Fruit fly (Drosophila melanogaster): Measurements from ENCODE around the gene psidin.

The psidin gene

DNA sequence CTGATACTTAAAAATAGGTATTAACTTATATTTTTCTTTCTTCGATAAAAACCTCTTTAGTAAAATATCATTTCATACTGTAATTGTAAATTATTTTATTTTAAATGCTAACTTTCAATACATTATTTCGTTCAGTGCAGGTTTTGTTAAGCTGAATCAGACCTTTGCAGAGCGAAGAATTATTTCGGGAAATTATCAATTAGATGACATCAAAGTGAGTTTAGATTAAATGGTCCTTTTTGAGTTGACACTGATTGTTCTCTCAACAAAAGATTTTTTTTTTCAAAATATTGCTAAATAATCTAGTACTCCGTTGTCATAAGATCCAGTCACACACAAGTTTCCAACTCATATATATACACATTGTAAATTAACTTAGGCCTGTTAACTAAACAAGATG is 21.0 kb downstream of the psidin start, which contains the start of the genes CG33934 and Indy-2:
Gene CG33934, plus strand, starts transcription at position 301 of the 400 bp plus-strand sequence.
Gene Indy-2, plus strand, starts transcription at position 301 of the 400 bp plus-strand sequence.
- TF ChIP-seq rn (GFP tag; IDR thresholded peaks at IDR 0.05) (no peak), CG34367 (tag; optimal IDR thresholded peaks at IDR 0.05) (no peak), CG14655 (GFP tag; optimal IDR thresholded peaks at IDR 0.05) (no peak), CG4496 (GFP tag; IDR thresholded peaks at IDR 0.05) (no peak), D1 (tag; optimal IDR thresholded peaks at IDR 0.05) (no peak), fd96Ca (GFP tag; IDR thresholded peaks at IDR 0.05) (no peak), CG17806 (tag; optimal IDR thresholded peaks at IDR 0.05) (no peak), CG12605 (GFP tag; IDR thresholded peaks at IDR 0.05) (no peak), Pif1A (GFP tag; optimal IDR thresholded peaks at IDR 0.05) (no peak), CG10348 (GFP tag; IDR thresholded peaks at IDR 0.05) (no peak), CG9948 (tag; optimal IDR thresholded peaks at IDR 0.05) (no peak), CG13204 (GFP tag; optimal IDR thresholded peaks at IDR 0.05) (no peak), Snoo (tag; optimal IDR thresholded peaks at IDR 0.05) (no peak), Ets98B (GFP tag; IDR thresholded peaks at IDR 0.05) (no peak), Pif1B (GFP tag; optimal IDR thresholded peaks at IDR 0.05) (no peak), EcR (GFP tag; optimal IDR thresholded peaks at IDR 0.05) (no peak), CG15710 (tag; optimal IDR thresholded peaks at IDR 0.05) (no peak), gl (tag; optimal IDR thresholded peaks at IDR 0.05) (no peak), CG32121 (GFP tag; IDR thresholded peaks at IDR 0.05) (no peak), CG8159 (tag; optimal IDR thresholded peaks at IDR 0.05) (no peak)

dm6 chr3R:20055809-20056208 is 34.3 kb downstream of the psidin start, which contains the start of gene CG17193:
Gene CG17193 (minus strand): TSS chr3R:20056097.
- TF ChIP-seq CG9948 (tag; optimal IDR thresholded peaks at IDR 0.05) (no peak), CG15710 (tag; optimal IDR thresholded peaks at IDR 0.05) (no peak), CG14655 (GFP tag; optimal IDR thresholded peaks at IDR 0.05) (no peak), EcR (GFP tag; optimal IDR thresholded peaks at IDR 0.05) (no peak), D1 (tag; optimal IDR thresholded peaks at IDR 0.05) (no peak)

DNA sequence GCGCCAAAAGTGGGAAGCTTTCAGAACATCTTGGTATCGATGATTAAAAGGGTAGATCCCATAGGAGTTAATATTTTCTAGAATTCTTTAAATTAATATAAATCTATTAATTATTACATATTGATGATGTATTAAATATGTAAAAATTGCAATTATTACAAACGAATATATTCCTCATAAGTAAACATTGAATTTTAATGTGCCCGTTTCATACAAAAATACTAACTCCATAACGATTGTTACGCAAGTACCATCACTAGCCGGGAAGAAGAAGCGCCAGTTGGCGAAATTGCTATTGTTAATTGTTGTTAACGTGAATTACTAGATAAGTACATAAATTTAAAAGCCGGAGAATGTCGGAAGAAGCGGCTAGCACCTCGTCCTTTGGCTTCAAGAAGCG is 36.0 kb downstream of the psidin start, which contains the start of gene mdlc:
Gene mdlc, plus strand, starts transcription at position 248 of the 400 bp plus-strand sequence.
- TF ChIP-seq CG8159 (tag; optimal IDR thresholded peaks at IDR 0.05) = no peak
- no peak for TF ChIP-seq D1 (tag; optimal IDR thresholded peaks at IDR 0.05)
- TF ChIP-seq rn (GFP tag; IDR thresholded peaks at IDR 0.05) = no peak
- no peak for TF ChIP-seq CG14655 (GFP tag; optimal IDR thresholded peaks at IDR 0.05)
- TF ChIP-seq CG12605 (GFP tag; IDR thresholded peaks at IDR 0.05) = no peak
- no peak for TF ChIP-seq Ets98B (GFP tag; IDR thresholded peaks at IDR 0.05)
- TF ChIP-seq CG4496 (GFP tag; IDR thresholded peaks at IDR 0.05) = no peak
- TF ChIP-seq CG9948 (tag; optimal IDR thresholded peaks at IDR 0.05) = no peak
- no peak for TF ChIP-seq CG32121 (GFP tag; IDR thresholded peaks at IDR 0.05)
- no peak for TF ChIP-seq CG8301 (tag; optimal IDR thresholded peaks at IDR 0.05)
- TF ChIP-seq CG34367 (tag; optimal IDR thresholded peaks at IDR 0.05) = no peak
- TF ChIP-seq gl (tag; optimal IDR thresholded peaks at IDR 0.05) = no peak
- no peak for TF ChIP-seq fd96Ca (GFP tag; IDR thresholded peaks at IDR 0.05)
- TF ChIP-seq EcR (GFP tag; optimal IDR thresholded peaks at IDR 0.05) = no peak
- TF ChIP-seq CG15710 (tag; optimal IDR thresholded peaks at IDR 0.05) = no peak

DNA sequence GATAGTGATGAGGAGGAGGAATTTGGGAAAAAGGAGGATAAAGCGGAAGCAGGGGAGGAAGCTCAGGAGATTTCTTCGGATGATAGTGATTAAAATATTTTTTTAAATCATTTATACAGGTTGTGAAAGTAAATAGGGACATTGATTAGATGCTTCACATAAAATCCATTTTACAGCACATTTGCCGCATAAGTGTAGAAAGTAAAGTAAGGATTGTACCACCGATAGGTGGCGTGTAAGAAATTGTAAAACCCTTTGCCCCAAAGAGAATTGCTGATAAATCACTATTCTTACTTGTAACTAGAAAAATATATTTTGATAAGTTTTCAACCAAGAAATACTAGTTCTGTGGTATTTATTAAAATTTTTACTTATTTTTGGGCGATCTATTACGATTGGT is 37.5 kb downstream of the psidin start:
- TF ChIP-seq CG14655 (GFP tag; optimal IDR thresholded peaks at IDR 0.05) = no peak
- no peak for TF ChIP-seq CG32121 (GFP tag; IDR thresholded peaks at IDR 0.05)
- no peak for TF ChIP-seq CG17806 (tag; optimal IDR thresholded peaks at IDR 0.05)
- TF ChIP-seq D1 (tag; optimal IDR thresholded peaks at IDR 0.05) = no peak
- TF ChIP-seq Pif1B (GFP tag; optimal IDR thresholded peaks at IDR 0.05) = no peak
- no peak for TF ChIP-seq CG12605 (GFP tag; IDR thresholded peaks at IDR 0.05)
- TF ChIP-seq fd96Ca (GFP tag; IDR thresholded peaks at IDR 0.05) = no peak
- TF ChIP-seq CG4496 (GFP tag; IDR thresholded peaks at IDR 0.05) = no peak
- TF ChIP-seq CG10348 (GFP tag; IDR thresholded peaks at IDR 0.05) = no peak
- no peak for TF ChIP-seq CG15710 (tag; optimal IDR thresholded peaks at IDR 0.05)
- TF ChIP-seq EcR (GFP tag; optimal IDR thresholded peaks at IDR 0.05) = no peak
- no peak for TF ChIP-seq gl (tag; optimal IDR thresholded peaks at IDR 0.05)
- TF ChIP-seq Pif1A (GFP tag; optimal IDR thresholded peaks at IDR 0.05) = no peak
- no peak for TF ChIP-seq rn (GFP tag; IDR thresholded peaks at IDR 0.05)
- no peak for TF ChIP-seq Snoo (tag; optimal IDR thresholded peaks at IDR 0.05)
- TF ChIP-seq CG13204 (GFP tag; optimal IDR thresholded peaks at IDR 0.05) = no peak

DNA sequence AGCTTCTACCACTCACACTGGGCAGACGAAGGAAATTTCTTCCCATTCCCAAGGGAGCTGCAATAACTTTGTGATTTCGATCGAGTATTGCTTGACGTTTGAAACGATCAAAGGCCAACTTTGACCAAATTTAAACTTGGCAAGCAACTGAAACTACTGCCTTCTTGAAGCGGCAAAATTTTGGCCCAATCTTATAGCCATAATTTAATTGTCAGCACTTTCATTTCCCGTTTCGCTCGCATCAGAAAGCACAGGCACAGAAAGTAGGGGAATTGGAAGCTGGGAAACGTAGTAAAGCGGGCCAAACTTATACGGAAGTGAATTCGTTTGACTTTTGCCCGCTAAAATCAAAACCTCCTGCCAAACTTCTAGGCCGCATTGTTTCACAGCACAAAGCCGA is 38.1 kb downstream of the psidin start, which contains the start of gene CG4390:
Gene CG4390, minus strand, starts transcription at position 101 of the 400 bp plus-strand sequence.
- TF ChIP-seq fd96Ca (GFP tag; IDR thresholded peaks at IDR 0.05) (no peak), CG14655 (GFP tag; optimal IDR thresholded peaks at IDR 0.05) (no peak), rn (GFP tag; IDR thresholded peaks at IDR 0.05) (no peak), CG13204 (GFP tag; optimal IDR thresholded peaks at IDR 0.05) (no peak), CG15710 (tag; optimal IDR thresholded peaks at IDR 0.05) (no peak), CG10348 (GFP tag; IDR thresholded peaks at IDR 0.05) (no peak), Snoo (tag; optimal IDR thresholded peaks at IDR 0.05) (no peak), CG8159 (tag; optimal IDR thresholded peaks at IDR 0.05) (no peak), CG17806 (tag; optimal IDR thresholded peaks at IDR 0.05) (no peak), CG8301 (tag; optimal IDR thresholded peaks at IDR 0.05) (no peak)

dm6 chr3R:20066435-20066834 is 44.9 kb downstream of the psidin start:
- TF ChIP-seq CG34367 (tag; optimal IDR thresholded peaks at IDR 0.05) = no peak
- TF ChIP-seq CG13204 (GFP tag; optimal IDR thresholded peaks at IDR 0.05) = no peak

All from whole organism, pupa.